Worm (Caenorhabditis elegans) whole organism, L1 larva: ENCODE data around the gene R10D12.10.
A peak's percentile ranks its signal among the peaks of the same experiment; 100 is the strongest.

Experiments used
- aha-1 ChIP-seq: fragments of 150-350 bp; optimal IDR thresholded peaks from 2 replicates; lab custom pipeline; 2014; ENCODE audit warnings: missing biosample characterization, missing genetic modification characterization
- alr-1 ChIP-seq: fragments of 200-800 bp; sonication (Bioruptor generic); optimal IDR thresholded peaks from 2 replicates; lab custom pipeline; 2018; ENCODE audit warnings: borderline replicate concordance, mild to moderate bottlenecking, missing genetic modification characterization, missing compliant biosample characterization
- ama-1 ChIP-seq: fragments of 150-350 bp; optimal IDR thresholded peaks from 2 replicates; lab custom pipeline; 2014
- blmp-1 ChIP-seq: fragments of 150-350 bp; optimal IDR thresholded peaks from 2 replicates; lab custom pipeline; 2014; ENCODE audit warnings: missing biosample characterization, missing genetic modification characterization
- ceh-8 ChIP-seq: fragments of 200-800 bp; sonication (Bioruptor generic); optimal IDR thresholded peaks from 2 replicates; lab custom pipeline; 2018; ENCODE audit warnings: mild to moderate bottlenecking, missing genetic modification characterization, moderate library complexity, missing compliant biosample characterization
- ceh-82 ChIP-seq, 3 experiments: fragments of 150-350 bp in 1 of 3; sonication (generic microtip) in 2 of 3; optimal IDR thresholded peaks; 2 replicates each; lab custom pipeline; 2014 to 2017; ENCODE audit warnings: missing biosample characterization in 3 of 3, missing genetic modification characterization in 3 of 3
- ceh-88 ChIP-seq: fragments of 200-800 bp; sonication (Bioruptor generic); IDR thresholded peaks from 2 replicates; pipeline ENCODE4 v1.3.6; 2022; ENCODE audit warnings: missing genetic modification characterization, missing compliant biosample characterization
- efl-1 ChIP-seq, 4 experiments: fragments of 150-350 bp; optimal IDR thresholded peaks in 3 of 4; peaks in 1 of 4; 1 replicate in 1 of 4; 2 replicates in 3 of 4; lab custom pipeline; 2014; ENCODE audit warnings: missing biosample characterization in 2 of 4, missing genetic modification characterization in 2 of 4, missing genetic modification reagents in 2 of 4
- efl-3 ChIP-seq: fragments of 200-800 bp; sonication (Bioruptor generic); optimal IDR thresholded peaks from 2 replicates; lab custom pipeline; 2018; ENCODE audit warnings: mild to moderate bottlenecking, missing genetic modification characterization, missing compliant biosample characterization
- egl-13 ChIP-seq: sonication (generic microtip); optimal IDR thresholded peaks from 2 replicates; lab custom pipeline; 2016; ENCODE audit warnings: missing genotype, missing genetic modification reagents, missing genetic modification characterization, missing compliant biosample characterization
- elt-2 ChIP-seq: sonication (generic microtip); optimal IDR thresholded peaks from 2 replicates; lab custom pipeline; 2016; ENCODE audit warnings: missing genetic modification characterization, mild to moderate bottlenecking, inconsistent platforms, missing compliant biosample characterization, missing genetic modification reagents
- elt-3 ChIP-seq, 6 experiments: fragments of 150-350 bp in 1 of 6; sonication (generic microtip); optimal IDR thresholded peaks; 2 replicates each; lab custom pipeline; 2017 to 2018; ENCODE audit warnings: missing biosample characterization in 6 of 6, missing genetic modification characterization in 6 of 6, inconsistent platforms in 1 of 6
- fkh-10 ChIP-seq: sonication (generic microtip); optimal IDR thresholded peaks from 2 replicates; lab custom pipeline; 2017; ENCODE audit warnings: missing biosample characterization, missing genetic modification reagents, missing genetic modification characterization
- fkh-8 ChIP-seq: sonication (generic microtip); optimal IDR thresholded peaks from 2 replicates; lab custom pipeline; 2016; ENCODE audit warnings: mild to moderate bottlenecking, missing genetic modification characterization, missing compliant biosample characterization
- grh-1 ChIP-seq: fragments of 200-800 bp; sonication (Bioruptor generic); IDR thresholded peaks from 2 replicates; pipeline ENCODE4 v1.3.6; 2022; ENCODE audit warnings: missing genetic modification reagents, missing genetic modification characterization, missing compliant biosample characterization
- hlh-4 ChIP-seq: sonication (generic microtip); optimal IDR thresholded peaks from 2 replicates; lab custom pipeline; 2016; ENCODE audit warnings: mild to moderate bottlenecking, missing genetic modification characterization, missing compliant biosample characterization
- lir-3 ChIP-seq: sonication (generic microtip); optimal IDR thresholded peaks from 2 replicates; lab custom pipeline; 2016; ENCODE audit warnings: mild to moderate bottlenecking, missing genetic modification characterization, moderate library complexity, missing compliant biosample characterization; ENCODE audit not compliant: poor library complexity
- lsy-2 ChIP-seq, 2 experiments: fragments of 150-350 bp; optimal IDR thresholded peaks; 2 replicates each; lab custom pipeline; 2014; ENCODE audit warnings: missing biosample characterization in 2 of 2, missing genetic modification characterization in 2 of 2
- mab-9 ChIP-seq: fragments of 200-800 bp; sonication (Bioruptor generic); IDR thresholded peaks from 2 replicates; pipeline ENCODE4 v1.3.6; 2022; ENCODE audit warnings: missing genetic modification reagents, missing genetic modification characterization, missing compliant biosample characterization
- mef-2 ChIP-seq: fragments of 150-350 bp; optimal IDR thresholded peaks from 2 replicates; lab custom pipeline; 2014; ENCODE audit warnings: missing biosample characterization, missing genetic modification characterization
- mep-1 ChIP-seq: fragments of 150-350 bp; optimal IDR thresholded peaks from 2 replicates; lab custom pipeline; 2014; ENCODE audit warnings: missing biosample characterization, missing genetic modification characterization
- nhr-12 ChIP-seq: sonication (generic microtip); optimal IDR thresholded peaks from 2 replicates; lab custom pipeline; 2017; ENCODE audit warnings: missing biosample characterization, missing genetic modification characterization
- nhr-20 ChIP-seq: sonication (generic microtip); optimal IDR thresholded peaks from 2 replicates; lab custom pipeline; 2016; ENCODE audit warnings: mild to moderate bottlenecking, missing genetic modification characterization, missing compliant biosample characterization
- nhr-237 ChIP-seq: fragments of 150-350 bp; optimal IDR thresholded peaks from 2 replicates; lab custom pipeline; 2014; ENCODE audit warnings: missing biosample characterization, missing genetic modification characterization
- nhr-28 ChIP-seq: fragments of 150-350 bp; optimal IDR thresholded peaks from 2 replicates; lab custom pipeline; 2014; ENCODE audit warnings: missing biosample characterization, missing genetic modification characterization
- nhr-90 ChIP-seq: sonication (generic microtip); optimal IDR thresholded peaks from 2 replicates; lab custom pipeline; 2016; ENCODE audit warnings: mild to moderate bottlenecking, missing genetic modification characterization, missing compliant biosample characterization; ENCODE audit not compliant: poor library complexity
- pag-3 ChIP-seq: sonication (generic microtip); optimal IDR thresholded peaks from 2 replicates; lab custom pipeline; 2017; ENCODE audit warnings: missing genetic modification characterization, mild to moderate bottlenecking, missing compliant biosample characterization, antibody characterized with exemption, borderline replicate concordance; ENCODE audit not compliant: insufficient read depth
- snu-23 ChIP-seq: sonication (generic microtip); optimal IDR thresholded peaks from 2 replicates; lab custom pipeline; 2016; ENCODE audit warnings: missing genetic modification characterization, missing compliant biosample characterization
- sptf-1 ChIP-seq: fragments of 150-350 bp; optimal IDR thresholded peaks from 2 replicates; lab custom pipeline; 2014; ENCODE audit warnings: missing biosample characterization, missing genetic modification characterization
- tbx-2 ChIP-seq: sonication (generic microtip); optimal IDR thresholded peaks from 2 replicates; lab custom pipeline; 2016; ENCODE audit warnings: missing genetic modification characterization, missing compliant biosample characterization
- tlp-1 ChIP-seq: fragments of 150-350 bp; optimal IDR thresholded peaks from 2 replicates; lab custom pipeline; 2014; ENCODE audit warnings: missing biosample characterization, missing genetic modification characterization
- xbp-1 ChIP-seq: sonication (generic microtip); optimal IDR thresholded peaks from 2 replicates; lab custom pipeline; 2016; ENCODE audit warnings: missing genetic modification characterization, missing compliant biosample characterization
- zag-1 ChIP-seq: fragments of 150-350 bp; optimal IDR thresholded peaks from 2 replicates; lab custom pipeline; 2014; ENCODE audit warnings: missing biosample characterization, missing genetic modification characterization
- ztf-4 ChIP-seq: fragments of 150-350 bp; optimal IDR thresholded peaks from 2 replicates; lab custom pipeline; 2014; ENCODE audit warnings: missing biosample characterization, missing genetic modification characterization

R10D12.10 gene

ce11 chrV:13936052-13936451, 22.1 kb downstream of the R10D12.10 start (continued):
- TF ChIP-seq sptf-1 (tag; lab: Kevin White, UChicago) (no peak), aha-1 (no peak), nhr-20 (tag; lab: Kevin White, UChicago) (peak; percentile 2), tlp-1 (tag; lab: Kevin White, UChicago) (no peak), pag-3 (tag; lab: Kevin White, UChicago) (no peak), ceh-88 (no peak), nhr-90 (tag; lab: Kevin White, UChicago) (no peak), hlh-4 (tag; lab: Kevin White, UChicago) (no peak), fkh-10 (GFP tag; lab: Kevin White, UChicago) (no peak), lir-3 (tag; lab: Kevin White, UChicago) (no peak), mab-9 (no peak), xbp-1 (tag; lab: Kevin White, UChicago) (no peak), tbx-2 (tag; lab: Kevin White, UChicago) (no peak), grh-1 (peak; percentile 63), nhr-237 (tag; lab: Kevin White, UChicago) (no peak), mep-1 (tag; lab: Kevin White, UChicago) (no peak)

DNA sequence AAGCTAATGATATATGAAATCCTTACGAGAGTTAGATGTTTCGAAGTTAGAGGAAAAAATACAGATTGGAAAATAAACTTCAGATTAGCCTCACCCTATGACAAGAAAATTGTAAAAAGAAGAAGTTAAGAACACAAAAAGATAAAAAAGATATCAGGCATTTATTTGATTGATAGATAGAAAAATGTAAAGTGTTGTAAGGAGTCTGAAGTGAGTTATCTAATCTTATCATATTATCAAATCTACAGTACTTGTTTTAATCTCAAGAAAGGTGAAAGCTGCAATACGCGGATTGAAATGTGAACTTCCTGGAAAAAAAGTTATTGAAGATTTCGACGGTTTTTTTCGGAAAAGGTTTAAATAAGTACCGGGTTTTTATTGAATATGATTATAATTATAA, 22.7 kb downstream of the R10D12.10 start:
- no peak for TF ChIP-seq efl-1 (optimal IDR thresholded peaks at IDR 0.05; lab: Kevin White, UChicago)
- TF ChIP-seq efl-1 (GFP tag; optimal IDR thresholded peaks at IDR 0.05 in 1 of 2; lab: Kevin White, UChicago), result no peak
- TF ChIP-seq elt-3 (tag; optimal IDR thresholded peaks at IDR 0.05; lab: Kevin White, UChicago), result peak in 5 of 6 experiments; percentile 25 to 93 (median 82)
- peak in 1 of 2 experiments; percentile 2 for TF ChIP-seq lsy-2 (tag; optimal IDR thresholded peaks at IDR 0.05; lab: Kevin White, UChicago)
- peak; percentile 41 for TF ChIP-seq blmp-1 (tag; lab: Kevin White, UChicago)
- no peak for TF ChIP-seq ztf-4 (tag; lab: Kevin White, UChicago)
- TF ChIP-seq egl-13 (tag; lab: Kevin White, UChicago), result no peak
- no peak for TF ChIP-seq snu-23 (GFP tag; lab: Kevin White, UChicago)
- no peak for TF ChIP-seq xbp-1 (tag; lab: Kevin White, UChicago)
- TF ChIP-seq nhr-28, result no peak
- no peak for TF ChIP-seq nhr-12 (tag; lab: Kevin White, UChicago)
- no peak for TF ChIP-seq efl-3
- TF ChIP-seq ama-1 (lab: Kevin White, UChicago), result no peak
- no peak for TF ChIP-seq elt-2 (tag; lab: Kevin White, UChicago)
- no peak for TF ChIP-seq fkh-8
- TF ChIP-seq, all 84 proteins: peak for 3

- peak; percentile 30 for TF ChIP-seq ama-1 (lab: Kevin White, UChicago)
- TF ChIP-seq nhr-20 (tag; lab: Kevin White, UChicago), result peak; percentile 2
- TF ChIP-seq mef-2 (tag; lab: Kevin White, UChicago), result no peak
- TF ChIP-seq alr-1 (tag; lab: Kevin White, UChicago), result no peak
- TF ChIP-seq elt-3 (tag; optimal IDR thresholded peaks at IDR 0.05; lab: Kevin White, UChicago), result peak in 1 of 6 experiments; percentile 40
- no peak for TF ChIP-seq zag-1
- TF ChIP-seq grh-1, result 0 out of 2 replicates have a peak, but pooled peaks have one; percentile 25
- no peak for TF ChIP-seq nhr-90 (tag; lab: Kevin White, UChicago)
- TF ChIP-seq ztf-4 (tag; lab: Kevin White, UChicago), result no peak
- no peak for TF ChIP-seq ceh-82 (tag; optimal IDR thresholded peaks at IDR 0.05; lab: Kevin White, UChicago)
- TF ChIP-seq ceh-8, result no peak
Measured at ce11 chrV:13934545-13934944, 23.6 kb downstream of the R10D12.10 start, which contains the start of gene R10D12.1. TSS of gene R10D12.1 (minus strand) at chrV:13934645.

DNA sequence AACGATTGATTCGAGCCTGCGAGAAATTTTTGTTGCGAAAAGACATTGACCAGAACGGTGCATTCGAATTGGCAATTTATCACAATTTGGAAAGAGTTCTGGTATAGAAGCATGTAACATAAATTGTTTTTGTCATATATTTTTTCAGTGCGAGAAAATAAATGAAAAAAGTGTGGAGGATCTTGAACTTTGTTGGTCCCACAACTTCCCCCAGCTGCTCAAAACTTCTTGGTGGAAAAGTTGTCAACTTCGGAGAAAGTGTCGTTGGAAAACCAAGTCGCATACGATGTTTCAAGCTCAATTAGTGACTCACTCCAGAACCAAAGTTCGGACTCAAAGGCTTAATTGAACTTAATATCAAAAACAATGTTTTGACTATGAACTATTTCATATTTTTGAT, 26.2 kb downstream of the R10D12.10 start:
- TF ChIP-seq tbx-2 (tag; lab: Kevin White, UChicago), result no peak
- no peak for TF ChIP-seq nhr-20 (tag; lab: Kevin White, UChicago)
- TF ChIP-seq egl-13 (tag; lab: Kevin White, UChicago), result no peak
